Worm (Caenorhabditis elegans) whole organism, L4 larva: ENCODE measurements around the gene syx-16.

Source experiments
- F44E2.7 ChIP-seq: fragments of 200-800 bp; sonication (Bioruptor generic); IDR thresholded peaks from 2 replicates; pipeline ENCODE4 v2.1.2; 2022; ENCODE audit warnings: missing genetic modification characterization, missing compliant biosample characterization
- F49E8.2 ChIP-seq: sonication (generic microtip); optimal IDR thresholded peaks from 2 replicates; lab custom pipeline; 2016; ENCODE audit warnings: missing compliant biosample characterization, mild to moderate bottlenecking, missing genetic modification characterization, borderline replicate concordance
- Y48G9A.11 ChIP-seq: fragments of 200-800 bp; sonication (Bioruptor generic); IDR thresholded peaks from 2 replicates; pipeline ENCODE4 v1.3.6; 2022; ENCODE audit warnings: missing genetic modification reagents, missing genetic modification characterization, missing compliant biosample characterization
- Y75B8A.6 ChIP-seq: fragments of 200-800 bp; sonication (Bioruptor generic); IDR thresholded peaks from 2 replicates; pipeline ENCODE4 v1.3.6; 2022; ENCODE audit warnings: missing genetic modification reagents, missing genetic modification characterization, missing compliant biosample characterization
- ZK337.2 ChIP-seq: fragments of 200-800 bp; sonication (Bioruptor generic); IDR thresholded peaks from 2 replicates; pipeline ENCODE4 v1.3.6; 2022; ENCODE audit warnings: missing genetic modification reagents, missing genetic modification characterization, missing compliant biosample characterization
- ZK546.5 ChIP-seq, 2 experiments: sonication (generic microtip); optimal IDR thresholded peaks; 2 replicates each; lab custom pipeline; 2017; ENCODE audit warnings: missing biosample characterization in 2 of 2, missing genetic modification characterization in 2 of 2
- arid-1 ChIP-seq: fragments of 200-800 bp; sonication (Bioruptor generic); conservative IDR thresholded peaks from 2 replicates; pipeline ENCODE4 v1.3.6; 2022; ENCODE audit warnings: missing genetic modification reagents, missing genetic modification characterization, missing compliant biosample characterization
- attf-4 ChIP-seq: sonication (generic microtip); optimal IDR thresholded peaks from 3 replicates; lab custom pipeline; 2017; ENCODE audit warnings: missing biosample characterization, missing genetic modification characterization
- ceh-82 ChIP-seq: sonication (generic microtip); optimal IDR thresholded peaks from 2 replicates; lab custom pipeline; 2017; ENCODE audit warnings: missing biosample characterization, missing genetic modification characterization
- ces-1 ChIP-seq: fragments of 150-350 bp; sonication (generic microtip); optimal IDR thresholded peaks from 4 replicates; lab custom pipeline; 2014; ENCODE audit warnings: missing biosample characterization, missing genetic modification reagents, missing genetic modification characterization
- daf-12 ChIP-seq: fragments of 150-350 bp; optimal IDR thresholded peaks from 2 replicates; lab custom pipeline; 2014; ENCODE audit warnings: missing biosample characterization, missing genetic modification reagents, missing genetic modification characterization
- daf-8 ChIP-seq: fragments of 200-800 bp; sonication (Bioruptor generic); IDR thresholded peaks from 2 replicates; pipeline ENCODE4 v1.3.6; 2022; ENCODE audit warnings: missing genetic modification characterization, missing compliant biosample characterization
- dmd-6 ChIP-seq: fragments of 200-800 bp; sonication (Bioruptor generic); IDR thresholded peaks from 2 replicates; pipeline ENCODE4 v1.3.6; 2022; ENCODE audit warnings: missing genetic modification reagents, missing genetic modification characterization, missing compliant biosample characterization
- dmd-8 ChIP-seq: fragments of 200-800 bp; sonication (Bioruptor generic); IDR thresholded peaks from 2 replicates; pipeline ENCODE4 v1.3.6; 2022; ENCODE audit warnings: missing genetic modification characterization, missing compliant biosample characterization
- dpl-1 ChIP-seq: fragments of 150-350 bp; optimal IDR thresholded peaks from 2 replicates; lab custom pipeline; 2014; ENCODE audit warnings: missing biosample characterization, missing genetic modification reagents, missing genetic modification characterization
- dve-1 ChIP-seq: sonication (generic microtip); optimal IDR thresholded peaks from 2 replicates; lab custom pipeline; 2017; ENCODE audit warnings: antibody characterized with exemption, mild to moderate bottlenecking, missing genetic modification characterization, missing compliant biosample characterization; ENCODE audit not compliant: insufficient read depth
- egl-43 ChIP-seq: fragments of 200-800 bp; sonication (Bioruptor generic); IDR thresholded peaks from 2 replicates; pipeline ENCODE4 v1.3.6; 2022; ENCODE audit warnings: missing genetic modification reagents, missing genetic modification characterization, missing compliant biosample characterization
- hif-1 ChIP-seq, 2 experiments: sonication (generic microtip); optimal IDR thresholded peaks; 2 replicates each; lab custom pipeline; 2016 to 2017; ENCODE audit warnings: missing compliant biosample characterization in 2 of 2, missing genetic modification characterization in 2 of 2, missing genetic modification reagents in 2 of 2, missing genotype in 2 of 2, mild to moderate bottlenecking in 1 of 2
- hmg-1.1 ChIP-seq: fragments of 200-800 bp; sonication (Bioruptor generic); IDR thresholded peaks from 2 replicates; pipeline ENCODE4 v1.3.6; 2022; ENCODE audit warnings: missing genetic modification reagents, missing genetic modification characterization, missing compliant biosample characterization
- jun-1 ChIP-seq: fragments of 150-350 bp; optimal IDR thresholded peaks from 2 replicates; lab custom pipeline; 2014; ENCODE audit warnings: missing biosample characterization, missing genetic modification reagents, missing genetic modification characterization
- lim-7 ChIP-seq: fragments of 200-800 bp; sonication (Bioruptor generic); IDR thresholded peaks from 2 replicates; pipeline ENCODE4 v1.3.6; 2022; ENCODE audit warnings: missing genetic modification characterization, missing compliant biosample characterization
- lin-15B ChIP-seq: fragments of 150-350 bp; sonication (generic microtip); optimal IDR thresholded peaks from 3 replicates; lab custom pipeline; 2014; ENCODE audit warnings: missing biosample characterization, missing genetic modification characterization
- lin-38 ChIP-seq: fragments of 200-800 bp; sonication (Bioruptor generic); IDR thresholded peaks from 2 replicates; pipeline ENCODE4 v1.3.6; 2022; ENCODE audit warnings: missing genetic modification reagents, missing genetic modification characterization, missing compliant biosample characterization
- lsy-2 ChIP-seq, 2 experiments: fragments of 150-350 bp in 1 of 2; sonication (generic microtip) in 1 of 2; optimal IDR thresholded peaks; 2 replicates each; lab custom pipeline; 2014 to 2017; ENCODE audit warnings: missing biosample characterization in 2 of 2, missing genetic modification characterization in 2 of 2
- madf-5 ChIP-seq, 2 experiments: fragments of 200-800 bp; sonication (Bioruptor generic); IDR thresholded peaks; 2 replicates each; pipeline ENCODE4 v1.3.6; 2022; ENCODE audit warnings: missing compliant biosample characterization in 2 of 2, missing genetic modification characterization in 2 of 2
- madf-9 ChIP-seq: fragments of 200-800 bp; sonication (Bioruptor generic); conservative IDR thresholded peaks from 2 replicates; pipeline ENCODE4 v1.3.6; 2022; ENCODE audit warnings: missing genetic modification reagents, missing genetic modification characterization, missing compliant biosample characterization
- mdl-1 ChIP-seq, 2 experiments: fragments of 150-350 bp in 1 of 2; sonication (generic microtip) in 1 of 2; optimal IDR thresholded peaks; 2 replicates each; lab custom pipeline; 2014 to 2017; ENCODE audit warnings: missing biosample characterization in 2 of 2, missing genetic modification characterization in 2 of 2
- mes-2 ChIP-seq: sonication (generic microtip); optimal IDR thresholded peaks from 2 replicates; lab custom pipeline; 2016; ENCODE audit warnings: missing genotype, mild to moderate bottlenecking, missing genetic modification characterization, missing compliant biosample characterization; ENCODE audit not compliant: poor library complexity, severe bottlenecking
- mxl-2 ChIP-seq: fragments of 200-800 bp; sonication (Bioruptor generic); conservative IDR thresholded peaks from 2 replicates; pipeline ENCODE4 v1.3.6; 2022; ENCODE audit warnings: missing genetic modification reagents, missing genetic modification characterization, missing compliant biosample characterization
- mxl-3 ChIP-seq: fragments of 200-800 bp; sonication (Bioruptor generic); optimal IDR thresholded peaks from 2 replicates; lab custom pipeline; 2018; ENCODE audit warnings: mild to moderate bottlenecking, missing genetic modification characterization, missing compliant biosample characterization
- nhr-111 ChIP-seq: fragments of 200-800 bp; sonication (Bioruptor generic); optimal IDR thresholded peaks from 2 replicates; lab custom pipeline; 2018; ENCODE audit warnings: mild to moderate bottlenecking, missing genetic modification characterization, missing compliant biosample characterization
- nhr-28 ChIP-seq: fragments of 150-350 bp; optimal IDR thresholded peaks from 2 replicates; lab custom pipeline; 2014; ENCODE audit warnings: missing biosample characterization, missing genetic modification characterization
- pha-4 ChIP-seq, 2 experiments: fragments of 150-350 bp in 1 of 2; fragments of 200-800 bp in 1 of 2; sonication (Bioruptor generic) in 1 of 2; IDR thresholded peaks in 1 of 2; optimal IDR thresholded peaks in 1 of 2; 2 replicates each; pipeline versions ENCODE4 v1.3.6 to Lab custom; 2014 to 2022; ENCODE audit warnings: missing genetic modification characterization in 2 of 2, missing genetic modification reagents in 2 of 2, missing biosample characterization in 1 of 2, missing compliant biosample characterization in 1 of 2
- pqm-1 ChIP-seq: sonication (generic microtip); optimal IDR thresholded peaks from 2 replicates; lab custom pipeline; 2017; ENCODE audit warnings: missing biosample characterization, missing genetic modification characterization
- rbr-2 ChIP-seq: sonication (generic microtip); optimal IDR thresholded peaks from 2 replicates; lab custom pipeline; 2016; ENCODE audit warnings: missing genotype, missing genetic modification characterization, missing compliant biosample characterization
- skn-1 ChIP-seq: fragments of 150-350 bp; optimal IDR thresholded peaks from 2 replicates; lab custom pipeline; 2014; ENCODE audit warnings: missing biosample characterization, missing genetic modification characterization
- snpc-1.2 ChIP-seq: fragments of 200-800 bp; sonication (Bioruptor generic); IDR thresholded peaks from 2 replicates; pipeline ENCODE4 v1.3.6; 2022; ENCODE audit warnings: missing genetic modification reagents, missing genetic modification characterization, missing compliant biosample characterization
- snpc-4 ChIP-seq: fragments of 150-350 bp; optimal IDR thresholded peaks from 2 replicates; lab custom pipeline; 2014; ENCODE audit warnings: missing biosample characterization, missing genetic modification characterization
- spr-3 ChIP-seq: fragments of 200-800 bp; sonication (Bioruptor generic); optimal IDR thresholded peaks from 2 replicates; lab custom pipeline; 2018; ENCODE audit warnings: mild to moderate bottlenecking, missing genetic modification characterization, missing compliant biosample characterization
- tag-97 ChIP-seq: fragments of 200-800 bp; sonication (Bioruptor generic); IDR thresholded peaks from 2 replicates; pipeline ENCODE4 v1.3.6; 2022; ENCODE audit warnings: missing genetic modification characterization, missing compliant biosample characterization
- tra-1 ChIP-seq: fragments of 200-800 bp; sonication (Bioruptor generic); IDR thresholded peaks from 2 replicates; pipeline ENCODE4 v1.3.6; 2022; ENCODE audit warnings: missing genetic modification reagents, missing genetic modification characterization, missing compliant biosample characterization
- zfp-3 ChIP-seq: fragments of 200-800 bp; sonication (Bioruptor generic); conservative IDR thresholded peaks from 2 replicates; pipeline ENCODE4 v1.3.6; 2022; ENCODE audit warnings: missing genetic modification reagents, missing genetic modification characterization, missing compliant biosample characterization

Gene syx-16

ce11 chrIII:5190179-5190578, 18.7 kb downstream of the syx-16 start:
- TF ChIP-seq madf-5 (GFP tag; IDR thresholded peaks at IDR 0.05; lab: Robert Waterston, UW) (no peak), lin-38 (peak; percentile 44), lsy-2 (tag; optimal IDR thresholded peaks at IDR 0.05; lab: Kevin White, UChicago) (peak in 1 of 2 experiments; percentile 27), mes-2 (tag; lab: Kevin White, UChicago) (peak; percentile 88), F49E8.2 (peak; percentile 16), mxl-3 (GFP tag; lab: Kevin White, UChicago) (no peak), hif-1 (tag; optimal IDR thresholded peaks at IDR 0.05; lab: Kevin White, UChicago) (peak in 1 of 2 experiments; percentile 27), lin-15B (no peak), dmd-6 (GFP tag; lab: Robert Waterston, UW) (peak; percentile 33; the same call in 1 of the 2 replicates), arid-1 (0 out of 2 replicates have a peak, but pooled peaks have one; percentile 29), snpc-1.2 (GFP tag; lab: Robert Waterston, UW) (no peak), ZK337.2 (GFP tag; lab: Robert Waterston, UW) (peak; percentile 58; the same call in 1 of the 2 replicates), jun-1 (no peak), dpl-1 (GFP tag; lab: Kevin White, UChicago) (peak; percentile 88)

- TF ChIP-seq daf-12 (tag; lab: Kevin White, UChicago): no peak
- TF ChIP-seq madf-5 (GFP tag; IDR thresholded peaks at IDR 0.05; lab: Robert Waterston, UW): no peak
- no peak for TF ChIP-seq dve-1 (tag; lab: Kevin White, UChicago)
- no peak for TF ChIP-seq tag-97 (GFP tag; lab: Robert Waterston, UW)
- no peak for TF ChIP-seq spr-3
- TF ChIP-seq pqm-1: no peak
- TF ChIP-seq lin-38: no peak
- TF ChIP-seq tra-1 (GFP tag; lab: Robert Waterston, UW): no peak
- no peak for TF ChIP-seq F44E2.7 (GFP tag; lab: Robert Waterston, UW)
- TF ChIP-seq mdl-1 (tag; optimal IDR thresholded peaks at IDR 0.05; lab: Kevin White, UChicago): no peak
- TF ChIP-seq dmd-8 (GFP tag; lab: Robert Waterston, UW): no peak
- no peak for TF ChIP-seq snpc-4 (tag; lab: Kevin White, UChicago)
- TF ChIP-seq attf-4 (tag; lab: Kevin White, UChicago): no peak
These were observed 20.5 kb downstream of the syx-16 start, which contains the start of gene K10D2.8 for ce11 chrIII:5188426-5188825. K10D2.8 (plus strand) TSS chrIII:5188726.

- TF ChIP-seq daf-8 (GFP tag; lab: Robert Waterston, UW) (no peak), nhr-28 (no peak), zfp-3 (GFP tag; lab: Robert Waterston, UW) (no peak), nhr-111 (no peak), snpc-1.2 (GFP tag; lab: Robert Waterston, UW) (no peak), madf-9 (no peak), lim-7 (no peak), Y48G9A.11 (GFP tag; lab: Robert Waterston, UW) (no peak), ZK546.5 (tag; optimal IDR thresholded peaks at IDR 0.05; lab: Kevin White, UChicago) (no peak), egl-43 (GFP tag; lab: Robert Waterston, UW) (no peak), Y75B8A.6 (GFP tag; lab: Robert Waterston, UW) (no peak), skn-1 (tag; lab: Kevin White, UChicago) (no peak), mxl-2 (GFP tag; lab: Robert Waterston, UW) (no peak), ces-1 (GFP tag; lab: Kevin White, UChicago) (no peak), pha-4 (GFP tag; IDR thresholded peaks at IDR 0.05; lab: Robert Waterston, UW) (no peak), pha-4 (tag; optimal IDR thresholded peaks at IDR 0.05; lab: Kevin White, UChicago) (no peak), ceh-82 (tag; lab: Kevin White, UChicago) (no peak), lsy-2 (tag; optimal IDR thresholded peaks at IDR 0.05; lab: Kevin White, UChicago) (no peak), rbr-2 (tag; lab: Kevin White, UChicago) (no peak), hmg-1.1 (GFP tag; lab: Robert Waterston, UW) (no peak)
- TF ChIP-seq, all 104 proteins: peak for 0
These were observed 23.3 kb downstream of the syx-16 start, which contains the start of gene pup-2 for ce11 chrIII:5185620-5186019. pup-2 (plus strand) TSS chrIII:5185920.
